Fruit fly (Drosophila melanogaster) whole organism, embryonic: ENCODE measurements around the gene CG10959.

Source experiments
- ATbp ChIP-seq: fragments of 200-800 bp; sonication (Bioruptor generic); optimal IDR thresholded peaks from 2 replicates; lab custom pipeline; 2017; ENCODE audit warnings: missing biosample characterization, mild to moderate bottlenecking, missing genetic modification characterization, missing genetic modification reagents
- Adf1 ChIP-seq: fragments of 200-800 bp; sonication (Bioruptor generic); IDR thresholded peaks from 2 replicates; pipeline ENCODE4 v1.3.6; 2022; ENCODE audit warnings: missing biosample characterization, missing genetic modification characterization
- Atf6 ChIP-seq: fragments of 200-800 bp; sonication (Bioruptor generic); IDR thresholded peaks from 2 replicates; pipeline ENCODE4 v1.3.6; 2022; ENCODE audit warnings: missing biosample characterization, missing genetic modification characterization
- CG10565 ChIP-seq: fragments of 200-800 bp; sonication (Bioruptor generic); optimal IDR thresholded peaks from 3 replicates; lab custom pipeline; 2016; ENCODE audit warnings: missing biosample characterization, mild to moderate bottlenecking, missing genetic modification characterization
- CG10654 ChIP-seq: fragments of 200-800 bp; sonication (Bioruptor generic); optimal IDR thresholded peaks from 2 replicates; lab custom pipeline; 2016; ENCODE audit warnings: missing biosample characterization, missing genetic modification characterization
- CG11695 ChIP-seq: fragments of 200-800 bp; sonication (Bioruptor generic); IDR thresholded peaks from 3 replicates; pipeline ENCODE4 v1.3.6; 2022; ENCODE audit warnings: missing biosample characterization, missing genetic modification characterization
- CG12071 ChIP-seq: fragments of 200-800 bp; sonication (Bioruptor generic); optimal IDR thresholded peaks from 3 replicates; lab custom pipeline; 2018; ENCODE audit warnings: missing biosample characterization, mild to moderate bottlenecking, missing genetic modification characterization
- CG12391 ChIP-seq: fragments of 200-800 bp; sonication (Bioruptor generic); optimal IDR thresholded peaks from 3 replicates; lab custom pipeline; 2018; ENCODE audit warnings: missing biosample characterization, mild to moderate bottlenecking, missing genetic modification characterization, moderate library complexity
- CG14014 ChIP-seq: fragments of 200-800 bp; sonication (Bioruptor generic); IDR thresholded peaks from 2 replicates; pipeline ENCODE4 v1.3.6; 2022; ENCODE audit warnings: missing biosample characterization, missing genetic modification characterization
- CG14441 ChIP-seq: fragments of 200-800 bp; sonication (Bioruptor generic); IDR thresholded peaks from 2 replicates; pipeline ENCODE4 v1.3.6; 2022; ENCODE audit warnings: missing biosample characterization, missing genetic modification characterization
- CG15011 ChIP-seq: fragments of 200-800 bp; sonication (Bioruptor generic); optimal IDR thresholded peaks from 3 replicates; lab custom pipeline; 2018; ENCODE audit warnings: missing biosample characterization, mild to moderate bottlenecking, missing genetic modification characterization
- CG31388 ChIP-seq: fragments of 200-800 bp; sonication (Bioruptor generic); optimal IDR thresholded peaks from 2 replicates; lab custom pipeline; 2016; ENCODE audit warnings: missing biosample characterization, missing genetic modification characterization
- CG3838 ChIP-seq: fragments of 200-800 bp; sonication (Bioruptor generic); optimal IDR thresholded peaks from 3 replicates; lab custom pipeline; 2016; ENCODE audit warnings: missing biosample characterization, missing genetic modification characterization
- CG8359 ChIP-seq: fragments of 200-800 bp; sonication (Bioruptor generic); optimal IDR thresholded peaks from 2 replicates; lab custom pipeline; 2017; ENCODE audit warnings: missing biosample characterization, mild to moderate bottlenecking, missing genetic modification characterization, borderline replicate concordance
- CG8478 ChIP-seq: fragments of >200 bp; optimal IDR thresholded peaks from 2 replicates; lab custom pipeline; 2018
- CG8765 ChIP-seq: fragments of 200-800 bp; sonication (Bioruptor generic); IDR thresholded peaks from 2 replicates; pipeline ENCODE4 v1.3.6; 2022; ENCODE audit warnings: missing biosample characterization, missing genetic modification characterization
- CG9609 ChIP-seq: fragments of 200-800 bp; sonication (Bioruptor generic); optimal IDR thresholded peaks from 3 replicates; lab custom pipeline; 2016; ENCODE audit warnings: missing biosample characterization, missing genetic modification characterization
- CG9932 ChIP-seq: fragments of 200-800 bp; sonication (Bioruptor generic); IDR thresholded peaks from 2 replicates; pipeline ENCODE4 v1.3.6; 2022; ENCODE audit warnings: missing biosample characterization, missing genetic modification characterization
- Dip2 ChIP-seq: fragments of 200-800 bp; sonication (Bioruptor generic); IDR thresholded peaks from 2 replicates; pipeline ENCODE4 v1.3.6; 2022; ENCODE audit warnings: missing biosample characterization, missing genetic modification characterization
- Dip3 ChIP-seq: fragments of 200-800 bp; sonication (Bioruptor generic); optimal IDR thresholded peaks from 3 replicates; lab custom pipeline; 2016; ENCODE audit warnings: missing biosample characterization, missing genetic modification characterization
- Dref ChIP-seq: fragments of 200-800 bp; sonication (Bioruptor generic); IDR thresholded peaks from 2 replicates; pipeline ENCODE4 v1.3.6; 2022; ENCODE audit warnings: missing biosample characterization, missing genetic modification characterization
- HLH3B ChIP-seq: fragments of 200-800 bp; sonication (Bioruptor generic); IDR thresholded peaks from 2 replicates; pipeline ENCODE4 v1.3.6; 2022; ENCODE audit warnings: missing biosample characterization, missing genetic modification characterization
- HmgD ChIP-seq: fragments of 200-800 bp; sonication (Bioruptor generic); optimal IDR thresholded peaks from 3 replicates; lab custom pipeline; 2016; ENCODE audit warnings: missing biosample characterization, missing genetic modification characterization
- Hr3 ChIP-seq: fragments of 200-800 bp; sonication (Bioruptor generic); optimal IDR thresholded peaks from 3 replicates; lab custom pipeline; 2016; ENCODE audit warnings: missing biosample characterization, missing genetic modification characterization
- Lpt ChIP-seq: fragments of >200 bp; optimal IDR thresholded peaks from 2 replicates; lab custom pipeline; 2018; ENCODE audit warnings: missing biosample characterization, missing genetic modification characterization
- Meics ChIP-seq: fragments of 200-800 bp; sonication (Bioruptor generic); optimal IDR thresholded peaks from 2 replicates; lab custom pipeline; 2017; ENCODE audit warnings: missing biosample characterization, mild to moderate bottlenecking, missing genetic modification characterization
- NC2β ChIP-seq: fragments of 200-800 bp; sonication (Bioruptor generic); optimal IDR thresholded peaks from 2 replicates; lab custom pipeline; 2016; ENCODE audit warnings: missing biosample characterization, missing genetic modification characterization
- Nf-YC ChIP-seq: fragments of 200-800 bp; optimal IDR thresholded peaks from 3 replicates; lab custom pipeline; 2019; ENCODE audit warnings: missing biosample characterization, mild to moderate bottlenecking, missing genetic modification characterization, moderate library complexity
- Ptx1 ChIP-seq: fragments of 200-800 bp; sonication (Bioruptor generic); IDR thresholded peaks from 2 replicates; pipeline ENCODE4 v1.3.6; 2022; ENCODE audit warnings: missing biosample characterization, missing genetic modification characterization
- Scr ChIP-seq: fragments of 200-800 bp; sonication (Bioruptor generic); IDR thresholded peaks from 2 replicates; pipeline ENCODE4 v1.3.6; 2022; ENCODE audit warnings: missing biosample characterization, missing genetic modification characterization; ENCODE audit not compliant: partially characterized antibody
- Six4 ChIP-seq: fragments of 200-800 bp; sonication (Bioruptor generic); optimal IDR thresholded peaks from 2 replicates; lab custom pipeline; 2016; ENCODE audit warnings: missing biosample characterization, missing genetic modification characterization
- Stat92E ChIP-seq, 3 experiments: fragments of >200 bp in 2 of 3; fragments of 200-800 bp in 1 of 3; sonication (Bioruptor generic) in 1 of 3; optimal IDR thresholded peaks; 2 replicates each; lab custom pipeline; 2017 to 2019; ENCODE audit warnings: missing biosample characterization in 3 of 3, missing genetic modification characterization in 3 of 3, mild to moderate bottlenecking in 1 of 3, moderate library complexity in 1 of 3
- Trl ChIP-seq, 3 experiments: fragments of >200 bp in 2 of 3; fragments of 200-800 bp in 1 of 3; sonication (Bioruptor generic) in 1 of 3; optimal IDR thresholded peaks; 2 replicates in 1 of 3; 3 replicates in 2 of 3; lab custom pipeline; 2016 to 2017; ENCODE audit warnings: missing biosample characterization in 1 of 3, missing genetic modification characterization in 1 of 3
- Usf ChIP-seq: fragments of 200-800 bp; sonication (Bioruptor generic); optimal IDR thresholded peaks from 2 replicates; lab custom pipeline; 2017; ENCODE audit warnings: missing genotype, missing biosample characterization, missing genetic modification characterization
- Vsx1 ChIP-seq: fragments of 200-800 bp; sonication (Bioruptor generic); optimal IDR thresholded peaks from 2 replicates; lab custom pipeline; 2017; ENCODE audit warnings: missing biosample characterization, mild to moderate bottlenecking, missing genetic modification characterization, missing genetic modification reagents
- Xrp1 ChIP-seq: fragments of 200-800 bp; sonication (Bioruptor generic); IDR thresholded peaks from 2 replicates; pipeline ENCODE4 v1.3.6; 2022; ENCODE audit warnings: missing biosample characterization, missing genetic modification characterization
- abd-A ChIP-seq: fragments of 200-800 bp; sonication (Bioruptor generic); optimal IDR thresholded peaks from 3 replicates; lab custom pipeline; 2019; ENCODE audit warnings: missing biosample characterization, mild to moderate bottlenecking, missing genetic modification characterization, moderate library complexity
- ase ChIP-seq: fragments of 200-800 bp; sonication (Bioruptor generic); IDR thresholded peaks from 3 replicates; pipeline ENCODE4 v1.3.6; 2022; ENCODE audit warnings: missing biosample characterization, missing genetic modification characterization
- bsh ChIP-seq, 2 experiments: fragments of 200-800 bp; sonication (Bioruptor generic); optimal IDR thresholded peaks; 2 replicates each; lab custom pipeline; 2017 to 2018; ENCODE audit warnings: mild to moderate bottlenecking in 2 of 2, missing biosample characterization in 2 of 2, missing genetic modification characterization in 2 of 2, moderate library complexity in 1 of 2
- cad ChIP-seq: fragments of >200 bp; optimal IDR thresholded peaks from 2 replicates; lab custom pipeline; 2017; ENCODE audit warnings: missing biosample characterization, missing genetic modification characterization
- gcm ChIP-seq: fragments of 200-800 bp; sonication (Bioruptor generic); optimal IDR thresholded peaks from 2 replicates; lab custom pipeline; 2019; ENCODE audit warnings: missing biosample characterization, mild to moderate bottlenecking, missing genetic modification characterization, moderate library complexity
- hb ChIP-seq: fragments of 200-800 bp; sonication (Bioruptor generic); IDR thresholded peaks from 3 replicates; pipeline ENCODE4 v1.3.6; 2022; ENCODE audit warnings: missing biosample characterization, missing genetic modification characterization; ENCODE audit not compliant: partially characterized antibody
- lola ChIP-seq, 3 experiments: fragments of >200 bp in 2 of 3; fragments of 200-800 bp in 1 of 3; sonication (Bioruptor generic) in 1 of 3; optimal IDR thresholded peaks; 2 replicates each; lab custom pipeline; 2017 to 2019; ENCODE audit warnings: missing biosample characterization in 3 of 3, missing genetic modification characterization in 3 of 3, mild to moderate bottlenecking in 1 of 3, moderate library complexity in 1 of 3
- nau ChIP-seq: fragments of 200-800 bp; sonication (Bioruptor generic); optimal IDR thresholded peaks from 3 replicates; lab custom pipeline; 2017; ENCODE audit warnings: missing biosample characterization, mild to moderate bottlenecking, missing genetic modification characterization, missing genetic modification reagents
- pho ChIP-seq: fragments of 200-800 bp; sonication (Bioruptor generic); optimal IDR thresholded peaks from 2 replicates; lab custom pipeline; 2016; ENCODE audit warnings: missing biosample characterization, missing genetic modification characterization
- pzg ChIP-seq: fragments of 200-800 bp; sonication (Bioruptor generic); optimal IDR thresholded peaks from 3 replicates; lab custom pipeline; 2018; ENCODE audit warnings: missing biosample characterization, mild to moderate bottlenecking, missing genetic modification characterization, moderate library complexity
- sim ChIP-seq: fragments of 200-800 bp; sonication (Bioruptor generic); IDR thresholded peaks from 2 replicates; pipeline ENCODE4 v1.3.6; 2022; ENCODE audit warnings: missing biosample characterization, missing genetic modification characterization
- tap ChIP-seq: fragments of 200-800 bp; optimal IDR thresholded peaks from 3 replicates; lab custom pipeline; 2019; ENCODE audit warnings: missing biosample characterization, mild to moderate bottlenecking, missing genetic modification characterization, moderate library complexity
- tio ChIP-seq: fragments of 200-800 bp; sonication (Bioruptor generic); optimal IDR thresholded peaks from 2 replicates; lab custom pipeline; 2017; ENCODE audit warnings: missing biosample characterization, missing genetic modification characterization, inconsistent platforms
- zfh1 ChIP-seq: fragments of 200-800 bp; sonication (Bioruptor generic); IDR thresholded peaks from 3 replicates; pipeline ENCODE4 v1.3.6; 2022; ENCODE audit warnings: missing biosample characterization, missing genetic modification characterization
- zfh2 ChIP-seq: fragments of 200-800 bp; sonication (Bioruptor generic); optimal IDR thresholded peaks from 2 replicates; lab custom pipeline; 2016; ENCODE audit warnings: missing biosample characterization, missing genetic modification characterization

Gene CG10959

dm6 chrX:8115717-8116311, 32.8 kb upstream of the CG10959 start, which contains the start of gene Gclc (continued):
- TF ChIP-seq CG8765 (no peak), zfh1 (GFP tag; lab: Robert Waterston, UW) (no peak), Nf-YC (tag; lab: Kevin White, UChicago) (peak; percentile 14), bsh (GFP tag; optimal IDR thresholded peaks at IDR 0.05; lab: Kevin White, UChicago) (no peak), Usf (GFP tag; lab: Kevin White, UChicago) (no peak), CG8478 (no peak), CG9932 (peak; percentile 13; the same call in 1 of the 2 replicates), Lpt (GFP tag; lab: Kevin White, UChicago) (no peak), tap (no peak), Stat92E (GFP tag; optimal IDR thresholded peaks at IDR 0.05; lab: Kevin White, UChicago) (no peak), CG12391 (tag; lab: Kevin White, UChicago) (no peak), CG14014 (GFP tag; lab: Robert Waterston, UW) (no peak), pzg (GFP tag; lab: Kevin White, UChicago) (peak; percentile 59), lola (GFP tag; optimal IDR thresholded peaks at IDR 0.05; lab: Kevin White, UChicago) (no peak), Atf6 (GFP tag; lab: Robert Waterston, UW) (0 out of 2 replicates have a peak, but pooled peaks have one; percentile 8), CG3838 (GFP tag; lab: Kevin White, UChicago) (no peak), CG15011 (GFP tag; lab: Kevin White, UChicago) (no peak), gcm (no peak), abd-A (no peak), ase (GFP tag; lab: Robert Waterston, UW) (no peak), CG11695 (GFP tag; lab: Robert Waterston, UW) (no peak), Xrp1 (GFP tag; lab: Robert Waterston, UW) (no peak), hb (GFP tag; lab: Robert Waterston, UW) (no peak), NC2β (no peak), Adf1 (GFP tag; lab: Robert Waterston, UW) (no peak), CG31388 (GFP tag; lab: Kevin White, UChicago) (no peak), CG12071 (GFP tag; lab: Kevin White, UChicago) (no peak), Vsx1 (GFP tag; lab: Kevin White, UChicago) (no peak), Meics (no peak), CG10565 (GFP tag; lab: Kevin White, UChicago) (no peak), Dip3 (GFP tag; lab: Kevin White, UChicago) (no peak), tio (GFP tag; lab: Kevin White, UChicago) (no peak), Dref (GFP tag; lab: Robert Waterston, UW) (peak; percentile 60), Scr (GFP tag; lab: Robert Waterston, UW) (peak; percentile 39), nau (GFP tag; lab: Kevin White, UChicago) (peak; percentile 19), CG8359 (GFP tag; lab: Kevin White, UChicago) (no peak), CG9609 (GFP tag; lab: Kevin White, UChicago) (no peak), Trl (optimal IDR thresholded peaks at IDR 0.05; lab: Kevin White, UChicago) (no peak), Trl (GFP tag; optimal IDR thresholded peaks at IDR 0.05; lab: Kevin White, UChicago) (no peak), ATbp (GFP tag; lab: Kevin White, UChicago) (no peak), pho (no peak), Ptx1 (GFP tag; lab: Robert Waterston, UW) (no peak), CG10654 (GFP tag; lab: Kevin White, UChicago) (no peak), Six4 (no peak), Hr3 (GFP tag; lab: Kevin White, UChicago) (no peak), zfh2 (GFP tag; lab: Kevin White, UChicago) (no peak), Dip2 (no peak), cad (GFP tag; lab: Kevin White, UChicago) (no peak), HLH3B (GFP tag; lab: Robert Waterston, UW) (no peak), CG14441 (GFP tag; lab: Robert Waterston, UW) (no peak), sim (GFP tag; lab: Robert Waterston, UW) (no peak), HmgD (GFP tag; lab: Kevin White, UChicago) (no peak)
